Worm (Caenorhabditis elegans) whole organism, mixed stage, embryonic: ENCODE data around the gene ugt-59.

ENCODE experiments used
- hlh-1 ChIP-seq: fragments of 150-350 bp; optimal IDR thresholded peaks from 2 replicates; lab custom pipeline; 2014; ENCODE audit warnings: missing biosample characterization, missing genetic modification reagents, missing genetic modification characterization
- lsy-2 ChIP-seq: fragments of 150-350 bp; optimal IDR thresholded peaks from 2 replicates; lab custom pipeline; 2014; ENCODE audit warnings: missing biosample characterization, missing genetic modification characterization
- mab-5 ChIP-seq: fragments of 150-350 bp; optimal IDR thresholded peaks from 2 replicates; lab custom pipeline; 2014; ENCODE audit warnings: missing biosample characterization, missing genetic modification characterization
- sem-2 ChIP-seq: fragments of 200-800 bp; sonication (Bioruptor generic); optimal IDR thresholded peaks from 2 replicates; lab custom pipeline; 2018; ENCODE audit warnings: mild to moderate bottlenecking, missing genetic modification characterization, missing compliant biosample characterization
- sptf-1 ChIP-seq: sonication (generic microtip); optimal IDR thresholded peaks from 2 replicates; lab custom pipeline; 2017; ENCODE audit warnings: mild to moderate bottlenecking, missing genetic modification characterization, moderate library complexity, missing compliant biosample characterization
- tbx-8 ChIP-seq: fragments of 200-800 bp; sonication (Bioruptor generic); optimal IDR thresholded peaks from 2 replicates; lab custom pipeline; 2018; ENCODE audit warnings: mild to moderate bottlenecking, missing genetic modification characterization, moderate library complexity, missing compliant biosample characterization
- unc-120 ChIP-seq: sonication (generic microtip); optimal IDR thresholded peaks from 2 replicates; lab custom pipeline; 2017; ENCODE audit warnings: missing genetic modification characterization, missing compliant biosample characterization; ENCODE audit not compliant: poor library complexity, severe bottlenecking
- unc-39 ChIP-seq: fragments of 150-350 bp; optimal IDR thresholded peaks from 2 replicates; lab custom pipeline; 2014; ENCODE audit warnings: missing biosample characterization, missing genetic modification characterization
- ztf-11 ChIP-seq: fragments of 150-350 bp; optimal IDR thresholded peaks from 2 replicates; lab custom pipeline; 2014; ENCODE audit warnings: missing biosample characterization, missing genetic modification characterization

ce11 chrIV:10381035-10381434 is 20.6 kb downstream of the ugt-59 start:
- no peak for TF ChIP-seq tbx-8 (GFP tag; lab: Kevin White, UChicago)
- TF ChIP-seq sem-2 (GFP tag; lab: Kevin White, UChicago): no peak
- no peak for TF ChIP-seq hlh-1 (tag; lab: Kevin White, UChicago)
- TF ChIP-seq ztf-11 (tag; lab: Kevin White, UChicago): no peak
- no peak for TF ChIP-seq sptf-1 (tag; lab: Kevin White, UChicago)
- TF ChIP-seq unc-39 (tag; lab: Kevin White, UChicago): no peak
- TF ChIP-seq unc-120 (tag; lab: Kevin White, UChicago): no peak
- TF ChIP-seq lsy-2 (tag; lab: Kevin White, UChicago): no peak
- TF ChIP-seq mab-5 (tag; lab: Kevin White, UChicago): no peak
